Worm (Caenorhabditis elegans): ENCODE data around the gene F16B4.5.

DNA sequence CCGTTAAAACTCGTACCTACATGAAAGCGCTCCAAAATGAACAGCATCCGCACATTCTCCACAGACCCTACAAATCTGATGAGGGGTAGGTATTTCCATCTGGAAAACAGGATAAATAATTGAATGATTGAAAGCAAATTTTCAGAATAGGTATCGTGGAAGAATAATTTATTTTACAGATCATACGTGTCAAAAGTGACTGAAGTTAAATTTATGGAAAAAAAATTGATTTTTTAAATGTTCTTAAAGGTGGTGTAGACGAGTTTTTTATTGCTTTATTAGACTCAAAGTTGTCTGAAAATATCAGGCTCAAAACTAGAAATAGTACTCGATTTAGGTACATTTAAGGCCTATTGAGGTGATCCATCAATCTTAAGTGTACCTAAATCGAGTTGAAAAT, 38.5 kb downstream of the F16B4.5 start, which contains the start of gene nhr-237:
- TF ChIP-seq unc-62 (GFP tag; optimal IDR thresholded peaks at IDR 0.05) (no peak), nfya-1 (tag; optimal IDR thresholded peaks at IDR 0.05; ENCODE audit: insufficient read depth) (no peak), lin-15B (tag; optimal IDR thresholded peaks at IDR 0.05) (no peak), ztf-11 (tag; optimal IDR thresholded peaks at IDR 0.05) (no peak), ceh-28 (tag; optimal IDR thresholded peaks at IDR 0.05) (no peak), elt-3 (tag; optimal IDR thresholded peaks at IDR 0.05) (no peak), nhr-43 (tag; optimal IDR thresholded peaks at IDR 0.05; ENCODE audit: poor library complexity, severe bottlenecking) (no peak), ZK546.5 (tag; optimal IDR thresholded peaks at IDR 0.05) (peak; percentile 31), zag-1 (tag; optimal IDR thresholded peaks at IDR 0.05) (no peak), daf-12 (tag; optimal IDR thresholded peaks at IDR 0.05) (no peak)

All from whole organism, L3 larva.